Fruit fly (Drosophila melanogaster): Measurements from ENCODE around the gene ND-B14.5A.
A peak's percentile ranks its signal among the peaks of the same experiment; 100 is the strongest.

Gene ND-B14.5A

DNA sequence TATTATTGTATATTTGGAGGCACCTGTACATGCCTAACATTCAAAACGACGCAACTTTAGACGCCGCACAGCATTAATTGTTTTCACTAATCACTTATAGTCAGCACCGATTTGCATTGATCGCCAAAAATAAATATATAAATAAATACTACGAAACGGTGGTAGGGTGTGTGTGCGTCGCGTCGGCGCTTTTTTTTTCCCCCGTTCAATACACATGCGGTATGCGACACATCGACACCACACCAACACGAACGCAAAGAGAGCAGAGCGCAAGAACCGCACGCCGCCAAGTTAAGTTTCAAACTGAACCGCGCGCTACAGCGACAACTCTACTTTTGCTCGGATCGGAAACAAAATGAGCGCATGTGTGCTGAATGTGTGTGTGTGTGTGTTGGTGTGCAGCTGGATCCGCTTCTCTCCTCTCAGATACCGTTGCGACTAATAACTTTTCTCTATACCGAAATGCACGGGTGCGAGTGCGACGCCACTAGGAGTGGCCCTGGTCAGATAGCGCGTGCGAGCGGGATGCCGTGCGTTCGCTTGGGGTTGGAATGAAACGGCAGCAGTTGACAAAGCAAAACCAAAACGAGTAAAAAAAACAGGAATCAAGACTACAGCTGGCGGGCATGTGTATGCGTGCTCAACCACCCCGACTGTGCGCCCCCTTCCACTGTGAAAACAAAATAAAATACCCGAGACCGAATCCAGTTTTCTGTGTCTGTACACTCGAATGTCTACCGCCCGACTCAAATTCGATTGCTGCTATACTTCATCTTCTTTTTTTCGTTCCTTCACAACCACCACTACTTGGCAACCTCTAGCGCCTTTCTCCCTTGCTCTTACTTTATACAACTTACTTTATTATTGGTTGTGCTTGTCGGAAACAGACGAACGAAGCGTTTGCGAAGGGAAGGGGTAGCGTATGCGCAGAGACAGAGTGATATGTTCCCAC, 49.0 kb upstream of the ND-B14.5A start, which contains the start of gene ph-d (continued):
- peak; percentile 87 for TF ChIP-seq Lpt (GFP tag; optimal IDR thresholded peaks at IDR 0.05)
- no peak for TF ChIP-seq crc (GFP tag; optimal IDR thresholded peaks at IDR 0.05)
- TF ChIP-seq trem (tag; optimal IDR thresholded peaks at IDR 0.05): peak; percentile 40
- peak; percentile 48 for TF ChIP-seq scrt (GFP tag; optimal IDR thresholded peaks at IDR 0.05)
- TF ChIP-seq CG7357 (GFP tag; IDR thresholded peaks at IDR 0.05): no peak
- TF ChIP-seq CG13123 (GFP tag; optimal IDR thresholded peaks at IDR 0.05): peak; percentile 3
- no peak for TF ChIP-seq her (GFP tag; optimal IDR thresholded peaks at IDR 0.05)
- TF ChIP-seq CG31441 (GFP tag; IDR thresholded peaks at IDR 0.05): peak; percentile 63
- TF ChIP-seq lab (GFP tag; optimal IDR thresholded peaks at IDR 0.05): peak; percentile 47
- no peak for TF ChIP-seq hbn (GFP tag; IDR thresholded peaks at IDR 0.05; ENCODE audit: partially characterized antibody)
- no peak for TF ChIP-seq CG10959 (GFP tag; IDR thresholded peaks at IDR 0.05)
- peak; percentile 96 for TF ChIP-seq CG8478 (optimal IDR thresholded peaks at IDR 0.05)
- peak; percentile 46; the same call in 1 of the 2 replicates for TF ChIP-seq lmd (GFP tag; IDR thresholded peaks at IDR 0.05)
- TF ChIP-seq CG10654 (GFP tag; optimal IDR thresholded peaks at IDR 0.05): no peak
- TF ChIP-seq CG2116 (GFP tag; optimal IDR thresholded peaks at IDR 0.05): peak; percentile 47
- TF ChIP-seq CTCF (GFP tag; optimal IDR thresholded peaks at IDR 0.05): peak; percentile 40
- 0 out of 2 replicates have a peak, but pooled peaks have one; percentile 17 for TF ChIP-seq CG4360 (GFP tag; IDR thresholded peaks at IDR 0.05)
- no peak for TF ChIP-seq BEAF-32 (GFP tag; optimal IDR thresholded peaks at IDR 0.05)
- peak; percentile 59 for TF ChIP-seq nmo (GFP tag; optimal IDR thresholded peaks at IDR 0.05)
- TF ChIP-seq rib (GFP tag; IDR thresholded peaks at IDR 0.05): no peak
- peak; percentile 30 for TF ChIP-seq exex (tag; optimal IDR thresholded peaks at IDR 0.05)
- peak; percentile 70 for TF ChIP-seq vvl (GFP tag; IDR thresholded peaks at IDR 0.05)
- TF ChIP-seq Sin3A (optimal IDR thresholded peaks at IDR 0.05): no peak
- peak; percentile 26 for TF ChIP-seq ttk (GFP tag; IDR thresholded peaks at IDR 0.05)
- peak; percentile 66 for TF ChIP-seq CG2678 (tag; optimal IDR thresholded peaks at IDR 0.05)
- TF ChIP-seq CG8281 (tag; optimal IDR thresholded peaks at IDR 0.05): no peak
- TF ChIP-seq CG14965 (GFP tag; optimal IDR thresholded peaks at IDR 0.05; ENCODE audit: borderline replicate concordance): no peak
- TF ChIP-seq CG17361 (GFP tag; IDR thresholded peaks at IDR 0.05): peak; percentile 59; the same call in 2 of the 3 replicates
- peak; percentile 30 for TF ChIP-seq tin (GFP tag; optimal IDR thresholded peaks at IDR 0.05)
- TF ChIP-seq Xbp1 (GFP tag; optimal IDR thresholded peaks at IDR 0.05): peak; percentile 56
- TF ChIP-seq CG15514 (GFP tag; optimal IDR thresholded peaks at IDR 0.05): peak; percentile 53
- TF ChIP-seq Poxn (GFP tag; IDR thresholded peaks at IDR 0.05): no peak
- TF ChIP-seq CG12219 (GFP tag; optimal IDR thresholded peaks at IDR 0.05): no peak
- peak; percentile 55 for TF ChIP-seq CG10209 (GFP tag; optimal IDR thresholded peaks at IDR 0.05)
- peak; percentile 62; the same call in 1 of the 3 replicates for TF ChIP-seq ci (GFP tag; IDR thresholded peaks at IDR 0.05)
- no peak for TF ChIP-seq fru (optimal IDR thresholded peaks at IDR 0.05)
- TF ChIP-seq klu (GFP tag; IDR thresholded peaks at IDR 0.05): no peak
- peak; percentile 44 for TF ChIP-seq Asciz (GFP tag; optimal IDR thresholded peaks at IDR 0.05)
- TF ChIP-seq stwl (tag; optimal IDR thresholded peaks at IDR 0.05): no peak
- no peak for TF ChIP-seq CG3995 (GFP tag; optimal IDR thresholded peaks at IDR 0.05)
- TF ChIP-seq bigmax (GFP tag; optimal IDR thresholded peaks at IDR 0.05): no peak
- no peak for TF ChIP-seq Sry-β (GFP tag; optimal IDR thresholded peaks at IDR 0.05)
- TF ChIP-seq sim (GFP tag; IDR thresholded peaks at IDR 0.05): no peak
- TF ChIP-seq CG11085 (GFP tag; IDR thresholded peaks at IDR 0.05): no peak
- no peak for TF ChIP-seq run (tag; optimal IDR thresholded peaks at IDR 0.05)
- no peak for TF ChIP-seq Bdp1 (GFP tag; optimal IDR thresholded peaks at IDR 0.05)
- peak; percentile 45 for TF ChIP-seq CG3281 (GFP tag; optimal IDR thresholded peaks at IDR 0.05)
- TF ChIP-seq lola (GFP tag; optimal IDR thresholded peaks at IDR 0.05): peak in 1 of 3 experiments; percentile 58
- peak; percentile 96 for TF ChIP-seq twi (tag; optimal IDR thresholded peaks at IDR 0.05)
- peak; percentile 33 for TF ChIP-seq CG1647 (GFP tag; optimal IDR thresholded peaks at IDR 0.05)
